Worm (Caenorhabditis elegans) whole organism, L1 larva: Measurements from ENCODE around the gene lgc-54.

Source experiments
- C04F5.9 ChIP-seq: sonication (generic microtip); optimal IDR thresholded peaks from 2 replicates; lab custom pipeline; 2016; ENCODE audit warnings: missing genetic modification characterization, missing compliant biosample characterization
- C16A3.4 ChIP-seq: fragments of 150-350 bp; optimal IDR thresholded peaks from 2 replicates; lab custom pipeline; 2014; ENCODE audit warnings: missing biosample characterization, missing genetic modification characterization
- Y116A8C.19 ChIP-seq: sonication (generic microtip); optimal IDR thresholded peaks from 2 replicates; lab custom pipeline; 2016; ENCODE audit warnings: missing compliant biosample characterization, missing genetic modification characterization, borderline replicate concordance
- aha-1 ChIP-seq: fragments of 150-350 bp; optimal IDR thresholded peaks from 2 replicates; lab custom pipeline; 2014; ENCODE audit warnings: missing biosample characterization, missing genetic modification characterization
- alr-1 ChIP-seq: fragments of 200-800 bp; sonication (Bioruptor generic); optimal IDR thresholded peaks from 2 replicates; lab custom pipeline; 2018; ENCODE audit warnings: borderline replicate concordance, mild to moderate bottlenecking, missing genetic modification characterization, missing compliant biosample characterization
- aly-2 ChIP-seq: fragments of 150-350 bp; optimal IDR thresholded peaks from 2 replicates; lab custom pipeline; 2014; ENCODE audit warnings: missing biosample characterization, missing genetic modification characterization
- ama-1 ChIP-seq: fragments of 150-350 bp; optimal IDR thresholded peaks from 2 replicates; lab custom pipeline; 2014
- blmp-1 ChIP-seq: fragments of 150-350 bp; optimal IDR thresholded peaks from 2 replicates; lab custom pipeline; 2014; ENCODE audit warnings: missing biosample characterization, missing genetic modification characterization
- ceh-63 ChIP-seq: fragments of 200-800 bp; sonication (Bioruptor generic); optimal IDR thresholded peaks from 2 replicates; lab custom pipeline; 2018; ENCODE audit warnings: mild to moderate bottlenecking, missing genetic modification characterization, missing compliant biosample characterization
- ceh-8 ChIP-seq: fragments of 200-800 bp; sonication (Bioruptor generic); optimal IDR thresholded peaks from 2 replicates; lab custom pipeline; 2018; ENCODE audit warnings: mild to moderate bottlenecking, missing genetic modification characterization, moderate library complexity, missing compliant biosample characterization
- ceh-90 ChIP-seq: sonication (generic microtip); optimal IDR thresholded peaks from 2 replicates; lab custom pipeline; 2016; ENCODE audit warnings: missing genetic modification characterization, missing compliant biosample characterization
- dpl-1 ChIP-seq, 3 experiments: fragments of 150-350 bp in 2 of 3; sonication (generic microtip) in 1 of 3; optimal IDR thresholded peaks; 2 replicates each; lab custom pipeline; 2014 to 2017; ENCODE audit warnings: missing biosample characterization in 3 of 3, missing genetic modification characterization in 3 of 3, missing genetic modification reagents in 3 of 3
- efl-1 ChIP-seq, 4 experiments: fragments of 150-350 bp; optimal IDR thresholded peaks in 3 of 4; peaks in 1 of 4; 1 replicate in 1 of 4; 2 replicates in 3 of 4; lab custom pipeline; 2014; ENCODE audit warnings: missing biosample characterization in 2 of 4, missing genetic modification characterization in 2 of 4, missing genetic modification reagents in 2 of 4
- efl-3 ChIP-seq: fragments of 200-800 bp; sonication (Bioruptor generic); optimal IDR thresholded peaks from 2 replicates; lab custom pipeline; 2018; ENCODE audit warnings: mild to moderate bottlenecking, missing genetic modification characterization, missing compliant biosample characterization
- egl-13 ChIP-seq: sonication (generic microtip); optimal IDR thresholded peaks from 2 replicates; lab custom pipeline; 2016; ENCODE audit warnings: missing genotype, missing genetic modification reagents, missing genetic modification characterization, missing compliant biosample characterization
- elt-2 ChIP-seq: sonication (generic microtip); optimal IDR thresholded peaks from 2 replicates; lab custom pipeline; 2016; ENCODE audit warnings: missing genetic modification characterization, mild to moderate bottlenecking, inconsistent platforms, missing compliant biosample characterization, missing genetic modification reagents
- ets-5 ChIP-seq: fragments of 200-800 bp; sonication (Bioruptor generic); IDR thresholded peaks from 2 replicates; pipeline ENCODE4 v1.3.6; 2022; ENCODE audit warnings: missing genetic modification characterization, missing compliant biosample characterization
- fkh-4 ChIP-seq: sonication (generic microtip); optimal IDR thresholded peaks from 2 replicates; lab custom pipeline; 2016; ENCODE audit warnings: missing compliant biosample characterization, missing genetic modification characterization, borderline replicate concordance
- fkh-8 ChIP-seq: sonication (generic microtip); optimal IDR thresholded peaks from 2 replicates; lab custom pipeline; 2016; ENCODE audit warnings: mild to moderate bottlenecking, missing genetic modification characterization, missing compliant biosample characterization
- fos-1 ChIP-seq: fragments of 150-350 bp; optimal IDR thresholded peaks from 2 replicates; lab custom pipeline; 2014; ENCODE audit warnings: missing biosample characterization, missing genetic modification characterization
- hlh-4 ChIP-seq: sonication (generic microtip); optimal IDR thresholded peaks from 2 replicates; lab custom pipeline; 2016; ENCODE audit warnings: mild to moderate bottlenecking, missing genetic modification characterization, missing compliant biosample characterization
- hpl-2 ChIP-seq: fragments of 150-350 bp; optimal IDR thresholded peaks from 2 replicates; lab custom pipeline; 2014; ENCODE audit warnings: missing biosample characterization, missing genetic modification reagents, missing genetic modification characterization
- isw-1 ChIP-seq: fragments of 200-800 bp; sonication (Bioruptor generic); IDR thresholded peaks from 2 replicates; pipeline ENCODE4 v1.3.6; 2022; ENCODE audit warnings: missing genetic modification characterization, missing compliant biosample characterization
- jun-1 ChIP-seq: fragments of 150-350 bp; optimal IDR thresholded peaks from 2 replicates; lab custom pipeline; 2014; ENCODE audit warnings: missing biosample characterization, missing genetic modification reagents, missing genetic modification characterization
- lin-14 ChIP-seq: fragments of 200-800 bp; sonication (Bioruptor generic); optimal IDR thresholded peaks from 2 replicates; lab custom pipeline; 2018; ENCODE audit warnings: mild to moderate bottlenecking, missing genetic modification characterization, moderate library complexity, missing compliant biosample characterization
- lin-35 ChIP-seq, 2 experiments: fragments of 150-350 bp; optimal IDR thresholded peaks; 2 replicates each; lab custom pipeline; 2014; ENCODE audit warnings: missing biosample characterization in 2 of 2, missing genetic modification characterization in 2 of 2, missing genetic modification reagents in 2 of 2
- lin-39 ChIP-seq: fragments of 150-350 bp; optimal IDR thresholded peaks from 2 replicates; lab custom pipeline; 2014; ENCODE audit warnings: missing biosample characterization, missing genetic modification reagents, missing genetic modification characterization
- lir-3 ChIP-seq: sonication (generic microtip); optimal IDR thresholded peaks from 2 replicates; lab custom pipeline; 2016; ENCODE audit warnings: mild to moderate bottlenecking, missing genetic modification characterization, moderate library complexity, missing compliant biosample characterization; ENCODE audit not compliant: poor library complexity
- mab-9 ChIP-seq: fragments of 200-800 bp; sonication (Bioruptor generic); IDR thresholded peaks from 2 replicates; pipeline ENCODE4 v1.3.6; 2022; ENCODE audit warnings: missing genetic modification reagents, missing genetic modification characterization, missing compliant biosample characterization
- mdl-1 ChIP-seq, 2 experiments: fragments of 150-350 bp; optimal IDR thresholded peaks; 2 replicates each; lab custom pipeline; 2014 to 2017; ENCODE audit warnings: missing biosample characterization in 2 of 2, missing genetic modification characterization in 2 of 2, inconsistent platforms in 1 of 2
- mef-2 ChIP-seq: fragments of 150-350 bp; optimal IDR thresholded peaks from 2 replicates; lab custom pipeline; 2014; ENCODE audit warnings: missing biosample characterization, missing genetic modification characterization
- mep-1 ChIP-seq: fragments of 150-350 bp; optimal IDR thresholded peaks from 2 replicates; lab custom pipeline; 2014; ENCODE audit warnings: missing biosample characterization, missing genetic modification characterization
- nhr-11 ChIP-seq: fragments of 150-350 bp; optimal IDR thresholded peaks from 2 replicates; lab custom pipeline; 2014; ENCODE audit warnings: missing biosample characterization, missing genetic modification characterization
- nhr-12 ChIP-seq: sonication (generic microtip); optimal IDR thresholded peaks from 2 replicates; lab custom pipeline; 2017; ENCODE audit warnings: missing biosample characterization, missing genetic modification characterization
- nhr-20 ChIP-seq: sonication (generic microtip); optimal IDR thresholded peaks from 2 replicates; lab custom pipeline; 2016; ENCODE audit warnings: mild to moderate bottlenecking, missing genetic modification characterization, missing compliant biosample characterization
- nhr-237 ChIP-seq: fragments of 150-350 bp; optimal IDR thresholded peaks from 2 replicates; lab custom pipeline; 2014; ENCODE audit warnings: missing biosample characterization, missing genetic modification characterization
- nhr-47 ChIP-seq: sonication (generic microtip); optimal IDR thresholded peaks from 2 replicates; lab custom pipeline; 2016; ENCODE audit warnings: mild to moderate bottlenecking, missing genetic modification characterization, moderate library complexity, missing compliant biosample characterization
- nhr-76 ChIP-seq: sonication (generic microtip); optimal IDR thresholded peaks from 2 replicates; lab custom pipeline; 2017; ENCODE audit warnings: missing biosample characterization, missing genetic modification characterization
- nhr-77 ChIP-seq: fragments of 150-350 bp; optimal IDR thresholded peaks from 2 replicates; lab custom pipeline; 2014; ENCODE audit warnings: missing biosample characterization, missing genetic modification characterization
- nhr-85 ChIP-seq: sonication (generic microtip); peaks from one replicate; lab custom pipeline; 2016; ENCODE audit warnings: missing genetic modification characterization, inconsistent platforms, missing compliant biosample characterization
- nhr-90 ChIP-seq: sonication (generic microtip); optimal IDR thresholded peaks from 2 replicates; lab custom pipeline; 2016; ENCODE audit warnings: mild to moderate bottlenecking, missing genetic modification characterization, missing compliant biosample characterization; ENCODE audit not compliant: poor library complexity
- pag-3 ChIP-seq: sonication (generic microtip); optimal IDR thresholded peaks from 2 replicates; lab custom pipeline; 2017; ENCODE audit warnings: missing genetic modification characterization, mild to moderate bottlenecking, missing compliant biosample characterization, antibody characterized with exemption, borderline replicate concordance; ENCODE audit not compliant: insufficient read depth
- rnt-1 ChIP-seq: sonication (generic microtip); optimal IDR thresholded peaks from 2 replicates; lab custom pipeline; 2016; ENCODE audit warnings: mild to moderate bottlenecking, missing genetic modification characterization, moderate library complexity, missing compliant biosample characterization
- sox-4 ChIP-seq: sonication (generic microtip); optimal IDR thresholded peaks from 2 replicates; lab custom pipeline; 2016; ENCODE audit warnings: missing genetic modification characterization, missing compliant biosample characterization
- sptf-1 ChIP-seq: fragments of 150-350 bp; optimal IDR thresholded peaks from 2 replicates; lab custom pipeline; 2014; ENCODE audit warnings: missing biosample characterization, missing genetic modification characterization
- sup-37 ChIP-seq: fragments of 200-800 bp; sonication (Bioruptor generic); optimal IDR thresholded peaks from 2 replicates; lab custom pipeline; 2018; ENCODE audit warnings: mild to moderate bottlenecking, missing genetic modification characterization, missing compliant biosample characterization
- tlp-1 ChIP-seq: fragments of 150-350 bp; optimal IDR thresholded peaks from 2 replicates; lab custom pipeline; 2014; ENCODE audit warnings: missing biosample characterization, missing genetic modification characterization
- unc-130 ChIP-seq: fragments of 150-350 bp; optimal IDR thresholded peaks from 2 replicates; lab custom pipeline; 2017; ENCODE audit warnings: missing biosample characterization, missing genetic modification characterization, inconsistent platforms
- unc-30 ChIP-seq: sonication (generic microtip); optimal IDR thresholded peaks from 2 replicates; lab custom pipeline; 2017; ENCODE audit warnings: missing biosample characterization, missing genetic modification characterization
- unc-98 ChIP-seq: fragments of 200-800 bp; sonication (Bioruptor generic); IDR thresholded peaks from 2 replicates; pipeline ENCODE4 v1.3.6; 2022; ENCODE audit warnings: missing genetic modification characterization, missing compliant biosample characterization
- vab-15 ChIP-seq: sonication (generic microtip); optimal IDR thresholded peaks from 2 replicates; lab custom pipeline; 2017; ENCODE audit warnings: missing genotype, mild to moderate bottlenecking, missing genetic modification characterization, missing compliant biosample characterization
- zag-1 ChIP-seq: fragments of 150-350 bp; optimal IDR thresholded peaks from 2 replicates; lab custom pipeline; 2014; ENCODE audit warnings: missing biosample characterization, missing genetic modification characterization
- ztf-11 ChIP-seq, 2 experiments: sonication (generic microtip); optimal IDR thresholded peaks; 2 replicates each; lab custom pipeline; 2016 to 2017; ENCODE audit warnings: missing genetic modification characterization in 2 of 2, missing biosample characterization in 1 of 2, missing compliant biosample characterization in 1 of 2

lgc-54 gene

DNA sequence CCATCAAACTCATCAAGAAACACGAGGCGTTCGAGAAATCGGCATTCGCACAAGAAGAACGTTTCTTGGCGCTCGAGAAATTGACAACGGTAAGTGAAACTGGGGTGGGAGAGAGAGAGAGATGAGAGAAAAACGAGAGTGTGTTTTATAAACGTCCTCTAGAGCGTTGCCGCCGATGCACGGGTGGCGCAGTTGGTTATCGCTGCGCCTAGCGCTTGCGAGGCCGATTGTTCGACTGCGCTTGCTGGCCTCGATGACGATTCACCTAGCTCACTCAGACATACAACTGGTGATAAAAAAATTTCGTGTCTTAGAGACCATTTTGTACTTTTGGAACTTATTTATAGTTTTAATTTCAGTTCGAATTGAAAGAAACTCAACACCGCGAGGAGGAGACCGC is 42.4 kb upstream of the lgc-54 start (continued):
- TF ChIP-seq sup-37 (GFP tag; lab: Kevin White, UChicago): no peak
- TF ChIP-seq efl-3 (GFP tag; lab: Kevin White, UChicago): no peak
- TF ChIP-seq egl-13 (tag; lab: Kevin White, UChicago): no peak
- no peak for TF ChIP-seq isw-1
- no peak for TF ChIP-seq zag-1 (tag; lab: Kevin White, UChicago)
- 0 out of 2 replicates have a peak, but pooled peaks have one; percentile 14 for TF ChIP-seq mab-9 (GFP tag; lab: Robert Waterston, UW)
- TF ChIP-seq nhr-77 (tag; lab: Kevin White, UChicago): no peak
- TF ChIP-seq unc-130 (tag; lab: Kevin White, UChicago): no peak
- no peak for TF ChIP-seq unc-98 (GFP tag; lab: Robert Waterston, UW)
- no peak for TF ChIP-seq alr-1
- TF ChIP-seq sptf-1 (tag; lab: Kevin White, UChicago): no peak
- TF ChIP-seq unc-30 (tag; lab: Kevin White, UChicago): no peak
- peak; percentile 54 for TF ChIP-seq rnt-1 (tag; lab: Kevin White, UChicago)
- peak; percentile 60 for TF ChIP-seq nhr-20 (tag; lab: Kevin White, UChicago)
- peak; percentile 10 for TF ChIP-seq sox-4 (tag; lab: Kevin White, UChicago)
- TF ChIP-seq efl-1 (optimal IDR thresholded peaks at IDR 0.05; lab: Kevin White, UChicago): peak; percentile 37 to 38
- TF ChIP-seq efl-1 (GFP tag; optimal IDR thresholded peaks at IDR 0.05 in 1 of 2; lab: Kevin White, UChicago): peak in 1 of 2 experiments; percentile 95
- TF ChIP-seq lin-39 (tag; lab: Kevin White, UChicago): no peak
- no peak for TF ChIP-seq nhr-11 (tag; lab: Kevin White, UChicago)
- TF ChIP-seq lir-3 (tag; lab: Kevin White, UChicago): no peak
- peak; percentile 62 for TF ChIP-seq nhr-47 (tag; lab: Kevin White, UChicago)
- TF ChIP-seq nhr-90 (tag; lab: Kevin White, UChicago): peak; percentile 63
- no peak for TF ChIP-seq nhr-237 (tag; lab: Kevin White, UChicago)
- TF ChIP-seq dpl-1 (GFP tag; optimal IDR thresholded peaks at IDR 0.05; lab: Kevin White, UChicago): peak in 1 of 3 experiments; percentile 23
- TF ChIP-seq fkh-8 (tag; lab: Kevin White, UChicago): no peak
- TF ChIP-seq C04F5.9 (tag; lab: Kevin White, UChicago): no peak
- peak; percentile 20 for TF ChIP-seq nhr-85 (tag; lab: Kevin White, UChicago)
- TF ChIP-seq aha-1 (tag; lab: Kevin White, UChicago): no peak
- TF ChIP-seq hlh-4 (tag; lab: Kevin White, UChicago): no peak
- no peak for TF ChIP-seq ceh-8 (GFP tag; lab: Kevin White, UChicago)
- no peak for TF ChIP-seq Y116A8C.19
- no peak for TF ChIP-seq ceh-63 (GFP tag; lab: Kevin White, UChicago)
- peak; percentile 71 for TF ChIP-seq aly-2 (tag; lab: Kevin White, UChicago)
- TF ChIP-seq tlp-1 (tag; lab: Kevin White, UChicago): no peak
- no peak for TF ChIP-seq nhr-12
- no peak for TF ChIP-seq mef-2 (tag; lab: Kevin White, UChicago)
- no peak for TF ChIP-seq ama-1 (lab: Kevin White, UChicago)
- TF ChIP-seq fkh-4 (tag; lab: Kevin White, UChicago): no peak
- TF ChIP-seq pag-3: no peak
- no peak for TF ChIP-seq vab-15
- no peak for TF ChIP-seq mep-1 (tag; lab: Kevin White, UChicago)
- TF ChIP-seq ets-5 (GFP tag; lab: Robert Waterston, UW): no peak
- no peak for TF ChIP-seq nhr-76 (tag; lab: Kevin White, UChicago)
- peak; percentile 6 for TF ChIP-seq jun-1 (tag; lab: Kevin White, UChicago)
- TF ChIP-seq fos-1: peak; percentile 50
- peak in 1 of 2 experiments; percentile 42 for TF ChIP-seq mdl-1 (tag; optimal IDR thresholded peaks at IDR 0.05; lab: Kevin White, UChicago)
- peak; percentile 39 for TF ChIP-seq C16A3.4 (tag; lab: Kevin White, UChicago)
- no peak for TF ChIP-seq hpl-2 (GFP tag; lab: Kevin White, UChicago)
- peak; percentile 37 to 62 for TF ChIP-seq lin-35 (GFP tag; optimal IDR thresholded peaks at IDR 0.05; lab: Kevin White, UChicago)
- no peak for TF ChIP-seq ceh-90 (tag; lab: Kevin White, UChicago)
- peak; percentile 55 for TF ChIP-seq lin-14
- TF ChIP-seq blmp-1 (tag; lab: Kevin White, UChicago): no peak
- TF ChIP-seq elt-2 (tag; lab: Kevin White, UChicago): peak; percentile 9
- peak in 1 of 2 experiments; percentile 6 for TF ChIP-seq ztf-11 (tag; optimal IDR thresholded peaks at IDR 0.05; lab: Kevin White, UChicago)
